Worm (Caenorhabditis elegans): Measurements from ENCODE around the gene srx-42.

The srx-42 gene

ce11 chrV:13908916-13909176 lies 12.0 kb upstream of the srx-42 start, which contains the start of gene C06B3.6:
C06B3.6 (minus strand) TSS chrV:13908967.
- peak; percentile 1; the same call in 1 of the 2 replicates for TF ChIP-seq ceh-88 (GFP tag; IDR thresholded peaks at IDR 0.05)
- no peak for TF ChIP-seq ces-1 (GFP tag; optimal IDR thresholded peaks at IDR 0.05)

DNA sequence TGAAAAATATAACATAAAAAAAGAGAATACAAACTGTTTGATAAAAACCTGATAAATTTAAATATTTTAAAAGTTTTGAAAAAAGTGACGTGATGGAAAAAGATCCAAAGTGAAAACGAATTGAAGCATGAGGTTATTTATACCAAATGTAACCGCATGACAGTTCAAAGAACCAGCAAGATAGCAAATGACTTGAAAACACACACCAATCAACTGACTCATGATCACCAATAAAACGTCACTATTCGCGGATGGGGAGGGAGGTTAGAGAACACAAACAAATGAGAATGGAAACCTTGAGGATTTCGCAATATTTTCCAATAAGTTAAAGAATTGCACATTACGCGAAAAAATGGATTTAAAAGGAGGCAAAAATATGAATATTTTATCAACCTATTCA lies 11.4 kb upstream of the srx-42 start, which contains the start of gene C06B3.7:
Gene C06B3.7, plus strand, starts transcription at position 287 of the 400 bp plus-strand sequence.
- TF ChIP-seq mef-2 (tag; optimal IDR thresholded peaks at IDR 0.05) (peak; percentile 64), aha-1 (tag; optimal IDR thresholded peaks at IDR 0.05) (peak; percentile 10), lin-35 (GFP tag; optimal IDR thresholded peaks at IDR 0.05) (peak; percentile 64 to 90), snu-23 (GFP tag; optimal IDR thresholded peaks at IDR 0.05) (peak; percentile 90), mdl-1 (tag; optimal IDR thresholded peaks at IDR 0.05) (peak in 1 of 2 experiments; percentile 94), efl-1 (optimal IDR thresholded peaks at IDR 0.05) (peak; percentile 36 to 54), efl-1 (GFP tag; optimal IDR thresholded peaks at IDR 0.05 in 1 of 2) (peak; percentile 26 to 87), nhr-71 (tag; optimal IDR thresholded peaks at IDR 0.05) (peak; percentile 97), zip-4 (GFP tag; optimal IDR thresholded peaks at IDR 0.05) (peak; percentile 98), nhr-85 (tag) (peak; percentile 97), fos-1 (tag; optimal IDR thresholded peaks at IDR 0.05) (peak; percentile 62), ama-1 (optimal IDR thresholded peaks at IDR 0.05) (peak; percentile 66), nhr-47 (tag; optimal IDR thresholded peaks at IDR 0.05) (peak; percentile 83), dpl-1 (GFP tag; optimal IDR thresholded peaks at IDR 0.05) (peak; percentile 45 to 54 (median 52)), nhr-20 (tag; optimal IDR thresholded peaks at IDR 0.05) (peak; percentile 94), elt-2 (tag; optimal IDR thresholded peaks at IDR 0.05) (peak; percentile 85), blmp-1 (tag; optimal IDR thresholded peaks at IDR 0.05) (peak; percentile 89), C04F5.9 (tag; optimal IDR thresholded peaks at IDR 0.05) (peak; percentile 55), zag-1 (tag; optimal IDR thresholded peaks at IDR 0.05) (no peak), lir-3 (tag; optimal IDR thresholded peaks at IDR 0.05; ENCODE audit: poor library complexity) (peak; percentile 59), ceh-63 (GFP tag; optimal IDR thresholded peaks at IDR 0.05) (no peak), lin-39 (tag; optimal IDR thresholded peaks at IDR 0.05) (peak; percentile 34), lin-13 (GFP tag; optimal IDR thresholded peaks at IDR 0.05) (peak; percentile 78), irx-1 (tag; optimal IDR thresholded peaks at IDR 0.05) (peak; percentile 63), ceh-90 (tag; optimal IDR thresholded peaks at IDR 0.05) (peak; percentile 26), isw-1 (GFP tag; IDR thresholded peaks at IDR 0.05) (peak; percentile 16; the same call in 1 of the 2 replicates), lin-14 (GFP tag; optimal IDR thresholded peaks at IDR 0.05) (peak; percentile 95), ces-1 (GFP tag; optimal IDR thresholded peaks at IDR 0.05) (no peak), pqm-1 (tag; optimal IDR thresholded peaks at IDR 0.05) (peak; percentile 46), Y116A8C.19 (tag; optimal IDR thresholded peaks at IDR 0.05; ENCODE audit: borderline replicate concordance) (no peak), sox-4 (tag; optimal IDR thresholded peaks at IDR 0.05) (peak; percentile 61), fkh-10 (GFP tag; optimal IDR thresholded peaks at IDR 0.05) (no peak), nhr-19 (GFP tag; conservative IDR thresholded peaks at IDR 0.05) (peak; percentile 96), elt-3 (tag; optimal IDR thresholded peaks at IDR 0.05) (peak in 4 of 6 experiments; percentile 16 to 97 (median 50)), swsn-7 (tag; optimal IDR thresholded peaks at IDR 0.05) (peak; percentile 66), dsc-1 (tag; optimal IDR thresholded peaks at IDR 0.05) (peak; percentile 84), ceh-88 (GFP tag; IDR thresholded peaks at IDR 0.05) (peak; percentile 33; the same call in 1 of the 2 replicates), nhr-11 (tag; optimal IDR thresholded peaks at IDR 0.05) (peak; percentile 55), nhr-237 (tag; optimal IDR thresholded peaks at IDR 0.05) (peak; percentile 53), skn-1 (tag; optimal IDR thresholded peaks at IDR 0.05) (peak; percentile 84), nhr-84 (tag; optimal IDR thresholded peaks at IDR 0.05) (no peak), vab-15 (tag; optimal IDR thresholded peaks at IDR 0.05) (peak; percentile 100), lsy-2 (tag; optimal IDR thresholded peaks at IDR 0.05) (peak; percentile 74 to 85), jun-1 (tag; optimal IDR thresholded peaks at IDR 0.05) (peak; percentile 73), egl-27 (tag; optimal IDR thresholded peaks at IDR 0.05) (no peak), ets-5 (GFP tag; IDR thresholded peaks at IDR 0.05) (no peak), tbx-2 (tag; optimal IDR thresholded peaks at IDR 0.05) (peak; percentile 75), aly-2 (tag; optimal IDR thresholded peaks at IDR 0.05) (no peak), xbp-1 (tag; optimal IDR thresholded peaks at IDR 0.05) (peak; percentile 89), sup-37 (GFP tag; optimal IDR thresholded peaks at IDR 0.05) (no peak), pax-3 (tag; optimal IDR thresholded peaks at IDR 0.05) (peak; percentile 82)

Measured in whole organism, L1 larva.